Fruit fly (Drosophila melanogaster) whole organism: ENCODE results near the gene CG31525.

Experiments
- Dll ChIP-seq: fragments of >200 bp; optimal IDR thresholded peaks from 2 replicates; lab custom pipeline; 2017
- EcR ChIP-seq, 2 experiments: fragments of >200 bp; optimal IDR thresholded peaks; 2 replicates each; lab custom pipeline; 2017; ENCODE audit warnings: missing biosample characterization in 2 of 2, missing genetic modification characterization in 2 of 2, missing genetic modification reagents in 2 of 2
- psq ChIP-seq: fragments of >200 bp; optimal IDR thresholded peaks from 2 replicates; lab custom pipeline; 2017
- usp ChIP-seq: fragments of >200 bp; optimal IDR thresholded peaks from 2 replicates; lab custom pipeline; 2017; ENCODE audit warnings: missing biosample characterization, missing genetic modification characterization, mixed read lengths

DNA sequence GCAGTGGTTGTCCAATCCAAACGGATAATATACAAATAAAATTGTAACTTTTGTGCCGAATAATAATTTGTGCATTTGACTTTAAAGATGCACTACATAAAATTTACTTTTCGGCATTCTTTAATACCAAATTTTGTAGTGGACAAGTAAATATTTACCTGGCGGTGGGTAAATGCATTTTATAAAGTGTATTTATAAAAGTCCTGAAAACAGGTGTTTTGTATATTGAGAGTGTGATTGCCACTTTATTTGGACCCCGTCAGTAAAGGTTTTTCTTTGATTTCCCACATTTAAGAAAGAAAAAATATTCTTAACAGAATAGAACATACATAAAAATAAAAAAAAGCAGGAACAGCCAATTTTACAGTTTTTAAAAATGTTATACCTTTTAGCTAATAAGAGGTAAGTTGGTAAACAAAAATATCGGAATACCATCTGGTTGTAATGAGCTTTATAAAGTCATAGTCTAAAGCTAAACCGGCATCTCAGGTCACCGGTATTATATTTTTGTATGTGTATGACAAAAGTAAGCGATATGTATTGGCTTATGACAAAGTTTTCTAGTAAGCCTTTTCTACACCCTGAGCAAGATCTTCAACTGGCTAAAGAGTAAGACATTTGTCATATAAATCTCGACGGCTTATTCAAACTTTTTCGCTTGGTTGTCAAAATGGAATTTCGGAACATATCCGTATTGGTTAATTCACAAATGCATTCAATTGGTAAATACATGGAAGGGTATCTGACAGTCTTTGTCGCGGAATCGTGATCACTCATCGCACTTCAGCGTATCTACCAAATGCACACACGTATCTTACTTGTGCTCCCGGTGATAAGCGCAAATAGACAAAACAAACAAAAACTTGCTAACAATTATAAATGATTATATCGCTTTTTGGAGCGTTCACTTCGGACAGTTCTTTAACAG, 31.9 kb upstream of the CG31525 start:
- TF ChIP-seq psq (lab: Kevin White, UChicago) (no peak), usp (GFP tag; lab: Kevin White, UChicago) (no peak), Dll (lab: Kevin White, UChicago) (no peak), EcR (GFP tag; optimal IDR thresholded peaks at IDR 0.05; lab: Kevin White, UChicago) (no peak)
